Fruit fly (Drosophila melanogaster) whole organism, wandering third instar larva: ENCODE results near the gene msb1l.

Experiments
- Abd-B ChIP-seq: fragments of >200 bp; optimal IDR thresholded peaks from 2 replicates; lab custom pipeline; 2017; ENCODE audit warnings: missing biosample characterization, missing genetic modification characterization
- CG32264 ChIP-seq: fragments of 200-800 bp; sonication (Bioruptor generic); optimal IDR thresholded peaks from 2 replicates; lab custom pipeline; 2016; ENCODE audit warnings: missing biosample characterization, missing genetic modification characterization
- Hr83 ChIP-seq: fragments of 200-300 bp; sonication (Bioruptor generic); optimal IDR thresholded peaks from 2 replicates; lab custom pipeline; 2016; ENCODE audit warnings: missing biosample characterization, mild to moderate bottlenecking, missing genetic modification characterization, moderate library complexity; ENCODE audit not compliant: poor library complexity, severe bottlenecking
- dsf ChIP-seq: sonication (Bioruptor generic); optimal IDR thresholded peaks from 2 replicates; lab custom pipeline; 2016; ENCODE audit warnings: missing biosample characterization, missing genetic modification characterization, borderline replicate concordance
- psq ChIP-seq: fragments of 200-800 bp; sonication (Bioruptor generic); optimal IDR thresholded peaks from 3 replicates; lab custom pipeline; 2017; ENCODE audit warnings: missing biosample characterization, mild to moderate bottlenecking, missing genetic modification characterization, moderate library complexity
- usp ChIP-seq: fragments of >200 bp; optimal IDR thresholded peaks from 2 replicates; lab custom pipeline; 2017; ENCODE audit warnings: missing biosample characterization, missing genetic modification characterization

DNA sequence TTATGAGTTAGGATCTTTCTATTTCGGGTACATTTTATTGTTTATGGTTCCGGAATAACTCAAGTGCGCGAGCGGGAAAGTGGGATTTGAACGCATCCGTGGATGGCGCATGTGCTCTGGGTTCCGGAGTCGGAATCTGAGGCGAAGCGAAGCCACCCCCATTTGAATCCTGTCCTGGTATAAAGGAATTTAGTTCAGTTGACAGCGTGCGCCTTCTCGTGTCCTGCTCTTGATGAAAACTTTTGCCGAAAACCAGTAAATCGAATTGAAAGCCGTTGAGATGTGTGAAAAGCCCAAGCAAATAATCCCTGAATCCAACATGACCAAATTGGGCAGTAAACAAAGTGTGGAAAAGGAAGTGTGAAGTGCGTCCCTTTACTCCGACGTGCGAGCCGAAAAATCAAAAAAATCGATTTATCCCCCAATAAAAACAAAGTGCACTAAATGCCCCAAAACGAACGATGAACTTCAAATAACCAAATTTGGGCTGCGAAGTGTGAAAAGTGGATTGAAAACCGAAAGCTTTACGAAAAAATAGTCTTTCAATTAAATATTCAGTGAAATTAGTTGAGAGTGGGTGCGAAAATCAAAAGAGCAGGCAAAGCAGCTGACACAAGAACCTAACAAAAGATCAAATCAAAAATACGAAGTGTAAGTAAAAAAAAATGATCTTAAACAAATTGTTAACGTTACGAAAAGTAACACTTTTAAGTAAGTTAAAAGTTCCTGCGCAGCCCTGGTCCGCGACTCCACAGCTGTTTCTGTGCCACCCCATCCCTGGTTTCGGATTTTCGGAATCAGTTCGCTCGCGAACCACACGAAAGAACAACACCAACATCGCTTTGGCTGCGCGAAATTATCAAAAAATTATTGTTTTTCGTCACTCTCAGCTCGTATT is 9.2 kb downstream of the msb1l start, which contains the start of gene Lar:
- TF ChIP-seq dsf: no peak
- peak; percentile 43 for TF ChIP-seq psq (GFP tag; lab: Kevin White, UChicago)
- peak; percentile 72 for TF ChIP-seq Hr83 (GFP tag; lab: Kevin White, UChicago)
- no peak for TF ChIP-seq usp
- TF ChIP-seq Abd-B (GFP tag; lab: Kevin White, UChicago): no peak
- TF ChIP-seq CG32264 (GFP tag; lab: Kevin White, UChicago): no peak
